Worm (Caenorhabditis elegans) whole organism, early embryonic: ENCODE measurements around the gene nhr-253.

Source experiments
- B0310.2 ChIP-seq: sonication (generic microtip); optimal IDR thresholded peaks from 2 replicates; lab custom pipeline; 2016; ENCODE audit warnings: mild to moderate bottlenecking, missing genetic modification characterization, missing compliant biosample characterization
- F13C5.2 ChIP-seq: sonication (generic microtip); optimal IDR thresholded peaks from 2 replicates; lab custom pipeline; 2017; ENCODE audit warnings: mild to moderate bottlenecking, missing genetic modification characterization, inconsistent platforms, missing compliant biosample characterization
- aly-1 ChIP-seq: sonication (generic microtip); optimal IDR thresholded peaks from 2 replicates; lab custom pipeline; 2016; ENCODE audit warnings: missing genetic modification characterization, missing compliant biosample characterization
- ama-1 ChIP-seq: fragments of 150-350 bp; optimal IDR thresholded peaks from 2 replicates; lab custom pipeline; 2014
- ceh-13 ChIP-seq: fragments of 200-800 bp; sonication (Bioruptor generic); optimal IDR thresholded peaks from 2 replicates; lab custom pipeline; 2018; ENCODE audit warnings: mild to moderate bottlenecking, missing genetic modification characterization, missing compliant biosample characterization
- ceh-36 ChIP-seq: sonication (generic microtip); optimal IDR thresholded peaks from 2 replicates; lab custom pipeline; 2016; ENCODE audit warnings: missing genetic modification characterization, inconsistent platforms, missing compliant biosample characterization
- ets-7 ChIP-seq: sonication (generic microtip); optimal IDR thresholded peaks from 2 replicates; lab custom pipeline; 2016; ENCODE audit warnings: missing genotype, missing genetic modification characterization, missing compliant biosample characterization
- flt-1 ChIP-seq: fragments of 200-800 bp; sonication (Bioruptor generic); IDR thresholded peaks from 2 replicates; pipeline ENCODE4 v1.3.6; 2022; ENCODE audit warnings: missing genetic modification characterization, missing compliant biosample characterization
- hmbx-1 ChIP-seq: sonication (generic microtip); optimal IDR thresholded peaks from 2 replicates; lab custom pipeline; 2016; ENCODE audit warnings: mild to moderate bottlenecking, missing genetic modification characterization, missing compliant biosample characterization
- hmg-4 ChIP-seq: fragments of 200-800 bp; sonication (Bioruptor generic); optimal IDR thresholded peaks from 2 replicates; lab custom pipeline; 2018; ENCODE audit warnings: mild to moderate bottlenecking, missing genetic modification characterization, missing compliant biosample characterization
- hnd-1 ChIP-seq: sonication (generic microtip); optimal IDR thresholded peaks from 2 replicates; lab custom pipeline; 2016; ENCODE audit warnings: missing genetic modification characterization, missing compliant biosample characterization
- pes-1 ChIP-seq: fragments of 200-800 bp; sonication (Bioruptor generic); IDR thresholded peaks from 2 replicates; pipeline ENCODE4 v1.3.6; 2022; ENCODE audit warnings: missing genetic modification reagents, missing genetic modification characterization, missing compliant biosample characterization
- scrt-1 ChIP-seq: fragments of 200-800 bp; sonication (Bioruptor generic); IDR thresholded peaks from 2 replicates; pipeline ENCODE4 v1.3.6; 2022; ENCODE audit warnings: missing genetic modification characterization, missing compliant biosample characterization
- sea-1 ChIP-seq: fragments of 200-800 bp; sonication (Bioruptor generic); conservative IDR thresholded peaks from 2 replicates; pipeline ENCODE4 v1.3.6; 2022; ENCODE audit warnings: missing genetic modification characterization, missing compliant biosample characterization
- tbx-11 ChIP-seq: fragments of 200-800 bp; sonication (Bioruptor generic); IDR thresholded peaks from 2 replicates; pipeline ENCODE4 v1.3.6; 2022; ENCODE audit warnings: missing genetic modification characterization, missing compliant biosample characterization
- tbx-37 ChIP-seq: fragments of 200-800 bp; sonication (Bioruptor generic); conservative IDR thresholded peaks from 2 replicates; pipeline ENCODE4 v1.3.6; 2022; ENCODE audit warnings: missing genetic modification reagents, missing genetic modification characterization, missing compliant biosample characterization
- tra-4 ChIP-seq: sonication (generic microtip); optimal IDR thresholded peaks from 2 replicates; lab custom pipeline; 2017; ENCODE audit warnings: missing genetic modification characterization, missing compliant biosample characterization

nhr-253 gene

DNA sequence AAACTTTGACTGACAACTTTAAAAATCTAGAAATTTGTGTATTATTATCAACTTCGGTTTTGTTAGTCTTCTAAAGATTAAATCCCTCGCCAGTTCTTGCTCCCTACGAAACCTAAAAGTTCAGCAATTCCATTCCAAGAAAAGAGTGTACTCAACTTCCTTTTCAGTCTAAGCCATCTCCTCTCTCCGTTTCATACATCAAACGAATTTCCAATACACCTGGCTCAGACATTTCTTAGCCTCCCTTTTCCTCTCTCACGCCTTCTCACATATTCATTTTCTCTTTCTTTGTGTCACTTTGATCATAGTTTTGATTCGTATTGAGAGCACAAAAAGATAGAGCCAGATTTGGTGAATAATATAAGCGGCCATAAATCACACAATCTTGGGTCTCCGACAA is at the start of gene nhr-253:
nhr-253 (plus strand) TSS at position 285 of the 400 bp plus-strand sequence.
- no peak for TF ChIP-seq ceh-13 (GFP tag; lab: Kevin White, UChicago)
- no peak for TF ChIP-seq aly-1 (tag; lab: Kevin White, UChicago)
- TF ChIP-seq ama-1 (lab: Kevin White, UChicago), result no peak

DNA sequence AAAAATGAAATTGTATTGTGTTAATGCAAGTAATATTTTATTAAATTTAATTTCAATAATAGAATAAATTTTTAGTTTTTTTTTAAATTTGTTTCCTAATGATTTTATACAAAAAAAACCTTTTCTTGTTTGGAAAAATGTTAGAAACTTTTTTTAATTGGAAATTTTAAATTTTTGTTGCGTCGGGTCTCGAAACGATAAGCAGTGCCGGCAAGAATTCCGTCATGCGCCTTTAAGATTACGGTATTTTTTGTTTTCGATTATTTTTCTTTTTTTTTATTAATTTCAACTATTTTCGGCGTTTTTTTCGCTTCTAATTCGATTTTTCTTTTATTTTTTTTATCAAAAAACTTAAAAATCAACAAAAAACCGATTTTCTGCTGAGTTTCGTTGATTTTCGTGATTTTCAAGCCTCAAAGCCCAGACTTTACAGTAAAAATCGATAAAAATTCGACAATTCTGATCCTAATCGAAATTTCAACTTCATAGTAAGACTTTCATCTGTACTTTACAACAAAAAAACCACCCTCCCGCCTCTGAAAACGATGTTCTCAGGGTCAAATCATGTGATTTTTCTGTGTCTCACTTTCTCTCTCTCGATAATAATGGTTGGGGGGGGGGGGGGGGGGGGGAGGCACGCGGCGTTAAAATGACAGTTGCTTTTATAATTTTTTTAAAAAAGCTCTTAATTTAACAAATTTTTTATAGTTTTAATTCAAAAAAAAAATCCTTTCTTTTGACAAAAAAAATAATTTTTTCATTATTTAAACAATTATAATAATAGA is 48.6 kb upstream of the nhr-253 start:
- TF ChIP-seq ets-7 (tag; lab: Kevin White, UChicago) (no peak), hnd-1 (tag; lab: Kevin White, UChicago) (no peak), hmbx-1 (tag; lab: Kevin White, UChicago) (no peak), hmg-4 (no peak), tbx-11 (GFP tag; lab: Robert Waterston, UW) (no peak), scrt-1 (GFP tag; lab: Robert Waterston, UW) (no peak), pes-1 (GFP tag; lab: Robert Waterston, UW) (no peak), ceh-36 (tag; lab: Kevin White, UChicago) (no peak), F13C5.2 (tag; lab: Kevin White, UChicago) (no peak), sea-1 (GFP tag; lab: Robert Waterston, UW) (no peak), flt-1 (GFP tag; lab: Robert Waterston, UW) (no peak), ama-1 (lab: Kevin White, UChicago) (no peak), B0310.2 (no peak), ceh-13 (GFP tag; lab: Kevin White, UChicago) (no peak), aly-1 (tag; lab: Kevin White, UChicago) (no peak), tra-4 (tag; lab: Kevin White, UChicago) (no peak)

DNA sequence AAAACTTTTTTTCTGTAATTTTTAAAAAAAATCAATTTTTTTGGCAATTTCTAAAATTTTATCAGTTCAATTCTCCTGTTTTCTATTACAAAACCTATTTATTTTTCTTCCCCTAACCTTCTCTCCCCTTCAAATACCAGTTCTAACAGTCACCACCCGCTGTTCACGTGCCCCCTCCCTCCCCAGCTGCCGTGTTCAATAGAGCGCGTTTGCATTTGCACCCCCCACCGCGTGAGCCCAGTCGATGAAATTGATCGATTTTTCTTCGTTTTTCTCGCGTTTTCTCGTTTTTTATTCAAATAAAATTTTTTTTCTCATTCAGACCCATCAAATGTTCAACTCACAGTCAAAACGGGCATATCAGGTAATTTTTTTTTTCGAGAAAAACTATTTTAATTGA is 47.3 kb upstream of the nhr-253 start, which contains the start of gene atg-9:
atg-9 (plus strand) TSS at position 332 of the 400 bp plus-strand sequence.
- TF ChIP-seq ets-7 (tag; lab: Kevin White, UChicago), result no peak
- TF ChIP-seq F13C5.2 (tag; lab: Kevin White, UChicago), result peak; percentile 36

DNA sequence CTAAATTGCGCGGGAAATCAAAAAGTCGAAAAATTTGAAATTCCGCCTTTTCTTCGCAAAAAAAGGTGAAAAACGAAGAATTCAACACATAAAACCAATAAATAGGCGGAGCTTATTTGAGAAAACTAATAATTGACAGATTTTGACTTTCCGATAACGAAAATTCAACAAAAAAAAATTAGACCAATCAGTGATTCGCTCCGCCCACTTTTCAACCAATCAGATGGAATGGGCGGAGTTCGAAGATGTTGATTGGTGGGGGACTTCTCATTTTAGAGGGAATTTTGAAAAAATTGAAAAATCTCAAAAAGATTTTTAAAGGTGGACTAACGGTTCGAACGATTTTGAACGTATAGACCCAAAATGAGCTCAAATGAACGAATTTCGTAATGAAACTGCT is 45.6 kb upstream of the nhr-253 start:
- no peak for TF ChIP-seq hmg-4
- no peak for TF ChIP-seq ama-1 (lab: Kevin White, UChicago)
- no peak for TF ChIP-seq aly-1 (tag; lab: Kevin White, UChicago)
- no peak for TF ChIP-seq tra-4 (tag; lab: Kevin White, UChicago)
- no peak for TF ChIP-seq F13C5.2 (tag; lab: Kevin White, UChicago)
- TF ChIP-seq flt-1 (GFP tag; lab: Robert Waterston, UW), result no peak
- no peak for TF ChIP-seq sea-1 (GFP tag; lab: Robert Waterston, UW)
- no peak for TF ChIP-seq hnd-1 (tag; lab: Kevin White, UChicago)
- TF ChIP-seq ets-7 (tag; lab: Kevin White, UChicago), result no peak
- TF ChIP-seq ceh-36 (tag; lab: Kevin White, UChicago), result no peak
- no peak for TF ChIP-seq tbx-37 (GFP tag; lab: Robert Waterston, UW)
- no peak for TF ChIP-seq tbx-11 (GFP tag; lab: Robert Waterston, UW)
- no peak for TF ChIP-seq ceh-13 (GFP tag; lab: Kevin White, UChicago)
- no peak for TF ChIP-seq pes-1 (GFP tag; lab: Robert Waterston, UW)
- no peak for TF ChIP-seq B0310.2
- no peak for TF ChIP-seq scrt-1 (GFP tag; lab: Robert Waterston, UW)
- TF ChIP-seq hmbx-1 (tag; lab: Kevin White, UChicago), result no peak

DNA sequence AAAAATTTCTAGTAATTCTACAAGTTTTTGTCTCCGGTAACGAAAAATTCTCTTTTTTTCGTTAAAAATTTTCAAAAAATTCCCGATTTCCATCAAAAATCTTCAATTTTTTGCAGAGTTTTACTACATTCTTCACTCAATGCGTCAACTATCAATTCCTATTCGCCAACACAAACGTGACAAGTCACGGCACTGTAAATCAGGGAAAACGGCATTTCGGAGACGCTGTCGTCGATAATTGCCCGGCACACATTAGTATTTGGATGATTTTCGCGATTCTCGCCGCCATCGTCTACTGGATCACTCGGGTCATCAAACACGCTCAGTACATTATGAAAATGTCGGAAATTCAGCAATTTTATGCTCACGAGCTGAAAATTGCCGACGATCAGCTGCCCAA is 44.6 kb upstream of the nhr-253 start:
- TF ChIP-seq tra-4 (tag; lab: Kevin White, UChicago) (no peak), sea-1 (GFP tag; lab: Robert Waterston, UW) (no peak), hnd-1 (tag; lab: Kevin White, UChicago) (no peak), ceh-13 (GFP tag; lab: Kevin White, UChicago) (no peak), ceh-36 (tag; lab: Kevin White, UChicago) (no peak), F13C5.2 (tag; lab: Kevin White, UChicago) (no peak), ets-7 (tag; lab: Kevin White, UChicago) (no peak), tbx-37 (GFP tag; lab: Robert Waterston, UW) (no peak), B0310.2 (no peak), hmg-4 (no peak), hmbx-1 (tag; lab: Kevin White, UChicago) (no peak), tbx-11 (GFP tag; lab: Robert Waterston, UW) (no peak), scrt-1 (GFP tag; lab: Robert Waterston, UW) (no peak), flt-1 (GFP tag; lab: Robert Waterston, UW) (no peak), aly-1 (tag; lab: Kevin White, UChicago) (no peak), ama-1 (lab: Kevin White, UChicago) (no peak), pes-1 (GFP tag; lab: Robert Waterston, UW) (no peak)

DNA sequence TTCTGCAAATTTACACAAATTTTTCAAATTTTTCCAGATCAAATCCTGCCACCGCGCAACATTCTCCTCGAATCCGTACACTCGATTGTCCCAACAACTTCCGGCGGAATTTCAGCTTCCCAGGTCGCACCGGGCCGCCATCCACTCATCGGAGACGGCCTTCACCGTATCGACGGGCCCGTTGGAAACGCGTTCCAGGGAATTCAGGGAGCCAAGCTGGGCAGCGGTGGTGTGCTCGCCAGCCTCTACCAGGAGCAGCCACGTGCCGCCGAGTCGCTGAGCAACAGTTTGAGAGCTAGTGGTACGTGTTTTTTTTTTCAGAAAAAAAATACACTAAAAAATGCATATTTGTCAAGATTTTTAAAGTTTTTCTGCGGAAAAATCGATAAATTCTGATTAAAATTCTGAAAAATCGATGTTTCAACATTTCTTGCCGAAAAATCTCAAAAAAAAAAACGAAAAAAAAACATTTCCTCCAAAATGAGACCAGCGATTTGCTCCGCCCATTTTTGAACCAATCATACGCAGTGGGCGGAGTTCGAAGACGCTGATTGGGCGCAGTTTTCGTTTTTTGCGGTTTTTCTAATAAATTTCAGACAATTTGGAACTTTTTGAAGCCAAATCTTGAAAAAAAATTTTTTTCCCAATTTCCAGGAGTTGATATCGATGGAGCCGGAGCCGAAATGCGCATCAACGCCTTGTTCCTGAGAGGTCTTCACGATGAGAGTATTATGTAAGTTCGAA is 39.3 kb upstream of the nhr-253 start:
- TF ChIP-seq flt-1 (GFP tag; lab: Robert Waterston, UW) (no peak), hnd-1 (tag; lab: Kevin White, UChicago) (no peak), F13C5.2 (tag; lab: Kevin White, UChicago) (no peak), hmbx-1 (tag; lab: Kevin White, UChicago) (no peak), ceh-36 (tag; lab: Kevin White, UChicago) (no peak), ceh-13 (GFP tag; lab: Kevin White, UChicago) (no peak), ets-7 (tag; lab: Kevin White, UChicago) (no peak)
